Worm (Caenorhabditis elegans): ENCODE measurements around the gene F41H10.2.
"Not testable (repeated sequence)": the region's sequence is repeated elsewhere in the genome, so short reads cannot be mapped to it uniquely, and the experiment has no call there.

Gene F41H10.2

ce11 chrIV:5381334-5381733 lies at the start of gene F41H10.2:
Gene F41H10.2 (plus strand): TSS chrIV:5381634.
- TF ChIP-seq dao-5 (tag; optimal IDR thresholded peaks at IDR 0.05), result no peak
- no peak for TF ChIP-seq him-1 (tag; optimal IDR thresholded peaks at IDR 0.05)
- TF ChIP-seq W03F9.2 (tag; optimal IDR thresholded peaks at IDR 0.05), result no peak

- TF ChIP-seq dao-5 (tag; optimal IDR thresholded peaks at IDR 0.05) (no peak), W03F9.2 (tag; optimal IDR thresholded peaks at IDR 0.05) (no peak), him-1 (tag; optimal IDR thresholded peaks at IDR 0.05) (no peak)
Observed at ce11 chrIV:5332178-5332577, 49.3 kb upstream of the F41H10.2 start, which contains the start of gene Y4C6B.3. Gene Y4C6B.3 (plus strand): TSS chrIV:5332478.

ce11 chrIV:5333484-5333883 lies 48.0 kb upstream of the F41H10.2 start:
- TF ChIP-seq dao-5 (tag; optimal IDR thresholded peaks at IDR 0.05) (no peak), him-1 (tag; optimal IDR thresholded peaks at IDR 0.05) (no peak), W03F9.2 (tag; optimal IDR thresholded peaks at IDR 0.05) (no peak)

DNA sequence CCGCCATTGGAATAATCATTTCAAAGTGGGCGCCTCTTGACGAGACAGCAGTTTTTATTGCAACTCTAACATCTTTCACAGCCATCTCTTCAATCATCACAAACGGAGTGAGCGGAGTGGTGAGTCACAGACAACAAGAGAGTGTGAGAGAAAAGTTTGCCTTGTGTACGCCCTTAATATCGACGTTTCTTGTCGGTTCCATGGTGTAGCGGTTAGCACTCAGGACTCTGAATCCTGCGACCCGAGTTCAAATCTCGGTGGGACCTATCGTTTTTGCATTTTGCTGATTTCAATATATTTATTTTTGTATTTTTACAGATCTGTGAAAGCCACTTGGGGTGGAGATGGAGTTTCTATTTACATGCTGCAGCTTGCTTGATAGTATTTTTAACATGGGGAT lies 46.9 kb upstream of the F41H10.2 start:
- peak; percentile 22 for TF ChIP-seq dao-5 (tag; optimal IDR thresholded peaks at IDR 0.05)
- TF ChIP-seq him-1 (tag; optimal IDR thresholded peaks at IDR 0.05), result no peak

DNA sequence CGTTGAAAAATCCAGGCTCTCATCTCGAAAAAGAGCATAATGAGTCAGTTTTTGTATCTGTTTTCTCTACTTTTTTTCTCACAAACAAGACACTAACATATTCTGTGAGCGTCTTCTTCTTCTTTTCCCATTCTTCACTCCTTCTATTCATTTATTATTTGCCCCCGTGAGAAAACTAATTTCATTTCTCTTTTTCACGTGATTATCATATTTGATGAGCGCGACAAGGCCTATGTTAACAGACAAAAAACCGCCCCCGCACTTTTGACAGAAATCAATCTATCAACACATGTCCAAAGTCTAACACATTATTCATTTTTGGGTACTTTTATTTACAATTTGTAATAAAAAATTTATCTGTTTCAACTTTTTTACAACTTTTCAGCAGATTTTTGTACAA lies 43.8 kb upstream of the F41H10.2 start:
- TF ChIP-seq him-1 (tag; optimal IDR thresholded peaks at IDR 0.05) (no peak), dao-5 (tag; optimal IDR thresholded peaks at IDR 0.05) (no peak), W03F9.2 (tag; optimal IDR thresholded peaks at IDR 0.05) (no peak)

- TF ChIP-seq W03F9.2 (tag; optimal IDR thresholded peaks at IDR 0.05) (no peak), him-1 (tag; optimal IDR thresholded peaks at IDR 0.05) (no peak), dao-5 (tag; optimal IDR thresholded peaks at IDR 0.05) (no peak)
Observed at ce11 chrIV:5339255-5339654, 42.2 kb upstream of the F41H10.2 start, which contains the start of gene Y4C6B.2. Gene Y4C6B.2 (plus strand): TSS chrIV:5339574.

- TF ChIP-seq dao-5 (tag; optimal IDR thresholded peaks at IDR 0.05) (no peak), W03F9.2 (tag; optimal IDR thresholded peaks at IDR 0.05) (peak; percentile 10)
Observed at ce11 chrIV:5344168-5344567, 37.3 kb upstream of the F41H10.2 start.

DNA sequence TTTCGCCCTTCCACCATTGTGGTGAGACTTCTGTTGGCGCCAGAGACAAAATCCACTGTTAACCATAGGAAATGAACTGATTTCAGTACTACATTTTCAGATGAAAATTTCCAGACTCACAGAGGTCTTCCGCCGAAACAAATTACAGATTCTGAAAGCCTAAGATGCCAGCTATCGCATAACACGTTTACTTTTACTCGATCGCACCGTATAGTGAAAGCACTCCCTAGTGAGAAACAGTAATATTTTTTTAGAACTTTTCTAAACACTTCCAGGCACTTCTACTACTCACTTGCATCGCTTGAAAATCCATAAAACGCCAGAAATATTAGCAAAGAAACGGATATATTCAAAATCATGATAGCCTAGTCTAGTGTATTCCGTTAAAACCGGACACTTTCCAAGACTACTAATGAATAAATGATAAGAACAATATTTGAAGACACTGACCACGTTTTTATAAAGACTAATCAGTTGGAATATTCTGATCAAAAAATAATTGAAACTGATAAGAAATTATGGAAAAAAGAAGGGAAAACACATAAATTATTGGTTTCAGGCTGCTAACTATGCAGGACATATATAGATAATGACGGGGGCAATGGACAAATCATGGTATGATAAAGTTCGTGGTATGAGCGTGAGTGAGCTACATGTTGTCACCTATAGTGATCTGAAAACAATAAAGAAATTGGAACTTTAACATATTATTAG lies 30.8 kb upstream of the F41H10.2 start, which contains the start of gene gba-4:
Gene gba-4 (minus strand): TSS at position 418 of the 714 bp plus-strand sequence.
- TF ChIP-seq him-1, dao-5, W03F9.2 (tag; optimal IDR thresholded peaks at IDR 0.05): not testable (repeated sequence)

ce11 chrIV:5353364-5353763 lies 28.1 kb upstream of the F41H10.2 start, which contains the start of gene Y4C6B.7:
Gene Y4C6B.7 (minus strand): TSS chrIV:5353464.
- TF ChIP-seq him-1 (tag; optimal IDR thresholded peaks at IDR 0.05) (no peak), W03F9.2 (tag; optimal IDR thresholded peaks at IDR 0.05) (no peak), dao-5 (tag; optimal IDR thresholded peaks at IDR 0.05) (no peak)

- TF ChIP-seq W03F9.2 (tag; optimal IDR thresholded peaks at IDR 0.05), result no peak
- TF ChIP-seq him-1 (tag; optimal IDR thresholded peaks at IDR 0.05), result no peak
- TF ChIP-seq dao-5 (tag; optimal IDR thresholded peaks at IDR 0.05), result no peak
Observed at ce11 chrIV:5354124-5354523, 27.3 kb upstream of the F41H10.2 start, which contains the start of gene Y4C6B.1. Gene Y4C6B.1 (plus strand): TSS chrIV:5354488.

ce11 chrIV:5354564-5354963 lies 26.9 kb upstream of the F41H10.2 start:
- TF ChIP-seq him-1 (tag; optimal IDR thresholded peaks at IDR 0.05), result no peak
- TF ChIP-seq W03F9.2 (tag; optimal IDR thresholded peaks at IDR 0.05), result no peak
- TF ChIP-seq dao-5 (tag; optimal IDR thresholded peaks at IDR 0.05), result no peak

ce11 chrIV:5360533-5360932 lies 20.9 kb upstream of the F41H10.2 start, which contains the start of gene F41H10.5:
Gene F41H10.5 (plus strand): TSS chrIV:5360907.
- TF ChIP-seq dao-5 (tag; optimal IDR thresholded peaks at IDR 0.05), result no peak
- no peak for TF ChIP-seq him-1 (tag; optimal IDR thresholded peaks at IDR 0.05)
- no peak for TF ChIP-seq W03F9.2 (tag; optimal IDR thresholded peaks at IDR 0.05)

ce11 chrIV:5364135-5364609 lies 17.3 kb upstream of the F41H10.2 start, which contains the start of the genes hda-6 and F41H10.4:
Gene hda-6 (minus strand): TSS chrIV:5364306.
Gene F41H10.4 (plus strand): TSS chrIV:5364559.
- peak; percentile 94 for TF ChIP-seq W03F9.2 (tag; optimal IDR thresholded peaks at IDR 0.05)
- no peak for TF ChIP-seq dao-5 (tag; optimal IDR thresholded peaks at IDR 0.05)

ce11 chrIV:5366567-5366966 lies 14.9 kb upstream of the F41H10.2 start, which contains the start of gene sand-1:
Gene sand-1 (plus strand): TSS chrIV:5366867.
- no peak for TF ChIP-seq W03F9.2 (tag; optimal IDR thresholded peaks at IDR 0.05)
